Worm (Caenorhabditis elegans) whole organism, early embryonic: ENCODE data around the gene Y46C8AM.1.

Experiments
- B0310.2 ChIP-seq: sonication (generic microtip); optimal IDR thresholded peaks from 2 replicates; lab custom pipeline; 2016; ENCODE audit warnings: mild to moderate bottlenecking, missing genetic modification characterization, missing compliant biosample characterization
- F13C5.2 ChIP-seq: sonication (generic microtip); optimal IDR thresholded peaks from 2 replicates; lab custom pipeline; 2017; ENCODE audit warnings: mild to moderate bottlenecking, missing genetic modification characterization, inconsistent platforms, missing compliant biosample characterization
- aly-1 ChIP-seq: sonication (generic microtip); optimal IDR thresholded peaks from 2 replicates; lab custom pipeline; 2016; ENCODE audit warnings: missing genetic modification characterization, missing compliant biosample characterization
- ama-1 ChIP-seq: fragments of 150-350 bp; optimal IDR thresholded peaks from 2 replicates; lab custom pipeline; 2014
- ceh-13 ChIP-seq: fragments of 200-800 bp; sonication (Bioruptor generic); optimal IDR thresholded peaks from 2 replicates; lab custom pipeline; 2018; ENCODE audit warnings: mild to moderate bottlenecking, missing genetic modification characterization, missing compliant biosample characterization
- ceh-36 ChIP-seq: sonication (generic microtip); optimal IDR thresholded peaks from 2 replicates; lab custom pipeline; 2016; ENCODE audit warnings: missing genetic modification characterization, inconsistent platforms, missing compliant biosample characterization
- ets-7 ChIP-seq: sonication (generic microtip); optimal IDR thresholded peaks from 2 replicates; lab custom pipeline; 2016; ENCODE audit warnings: missing genotype, missing genetic modification characterization, missing compliant biosample characterization
- flt-1 ChIP-seq: fragments of 200-800 bp; sonication (Bioruptor generic); IDR thresholded peaks from 2 replicates; pipeline ENCODE4 v1.3.6; 2022; ENCODE audit warnings: missing genetic modification characterization, missing compliant biosample characterization
- hmbx-1 ChIP-seq: sonication (generic microtip); optimal IDR thresholded peaks from 2 replicates; lab custom pipeline; 2016; ENCODE audit warnings: mild to moderate bottlenecking, missing genetic modification characterization, missing compliant biosample characterization
- hmg-4 ChIP-seq: fragments of 200-800 bp; sonication (Bioruptor generic); optimal IDR thresholded peaks from 2 replicates; lab custom pipeline; 2018; ENCODE audit warnings: mild to moderate bottlenecking, missing genetic modification characterization, missing compliant biosample characterization
- hnd-1 ChIP-seq: sonication (generic microtip); optimal IDR thresholded peaks from 2 replicates; lab custom pipeline; 2016; ENCODE audit warnings: missing genetic modification characterization, missing compliant biosample characterization
- pes-1 ChIP-seq: fragments of 200-800 bp; sonication (Bioruptor generic); IDR thresholded peaks from 2 replicates; pipeline ENCODE4 v1.3.6; 2022; ENCODE audit warnings: missing genetic modification reagents, missing genetic modification characterization, missing compliant biosample characterization
- scrt-1 ChIP-seq: fragments of 200-800 bp; sonication (Bioruptor generic); IDR thresholded peaks from 2 replicates; pipeline ENCODE4 v1.3.6; 2022; ENCODE audit warnings: missing genetic modification characterization, missing compliant biosample characterization
- sea-1 ChIP-seq: fragments of 200-800 bp; sonication (Bioruptor generic); conservative IDR thresholded peaks from 2 replicates; pipeline ENCODE4 v1.3.6; 2022; ENCODE audit warnings: missing genetic modification characterization, missing compliant biosample characterization
- tbx-11 ChIP-seq: fragments of 200-800 bp; sonication (Bioruptor generic); IDR thresholded peaks from 2 replicates; pipeline ENCODE4 v1.3.6; 2022; ENCODE audit warnings: missing genetic modification characterization, missing compliant biosample characterization
- tbx-37 ChIP-seq: fragments of 200-800 bp; sonication (Bioruptor generic); conservative IDR thresholded peaks from 2 replicates; pipeline ENCODE4 v1.3.6; 2022; ENCODE audit warnings: missing genetic modification reagents, missing genetic modification characterization, missing compliant biosample characterization
- tra-4 ChIP-seq: sonication (generic microtip); optimal IDR thresholded peaks from 2 replicates; lab custom pipeline; 2017; ENCODE audit warnings: missing genetic modification characterization, missing compliant biosample characterization

The Y46C8AM.1 gene

ce11 chrIV:4004221-4004620, 41.5 kb downstream of the Y46C8AM.1 start:
- TF ChIP-seq scrt-1 (GFP tag; lab: Robert Waterston, UW) (no peak), aly-1 (tag; lab: Kevin White, UChicago) (no peak)

ce11 chrIV:4005166-4005565, 42.5 kb downstream of the Y46C8AM.1 start:
- no peak for TF ChIP-seq pes-1 (GFP tag; lab: Robert Waterston, UW)
- no peak for TF ChIP-seq tbx-11
- no peak for TF ChIP-seq aly-1 (tag; lab: Kevin White, UChicago)
- TF ChIP-seq flt-1 (GFP tag; lab: Robert Waterston, UW) = no peak
- no peak for TF ChIP-seq scrt-1 (GFP tag; lab: Robert Waterston, UW)
- no peak for TF ChIP-seq hnd-1 (tag; lab: Kevin White, UChicago)
- TF ChIP-seq ets-7 (tag; lab: Kevin White, UChicago) = no peak
- no peak for TF ChIP-seq sea-1 (GFP tag; lab: Robert Waterston, UW)
- no peak for TF ChIP-seq tbx-37 (GFP tag; lab: Robert Waterston, UW)
- no peak for TF ChIP-seq ama-1 (lab: Kevin White, UChicago)

- no peak for TF ChIP-seq tbx-37 (GFP tag; lab: Robert Waterston, UW)
- TF ChIP-seq B0310.2 (tag; lab: Kevin White, UChicago) = no peak
- no peak for TF ChIP-seq ama-1 (lab: Kevin White, UChicago)
- no peak for TF ChIP-seq ceh-36 (tag; lab: Kevin White, UChicago)
- TF ChIP-seq hmg-4 = no peak
- no peak for TF ChIP-seq ets-7 (tag; lab: Kevin White, UChicago)
- TF ChIP-seq flt-1 (GFP tag; lab: Robert Waterston, UW) = no peak
- no peak for TF ChIP-seq scrt-1 (GFP tag; lab: Robert Waterston, UW)
- no peak for TF ChIP-seq hnd-1 (tag; lab: Kevin White, UChicago)
- TF ChIP-seq hmbx-1 (tag; lab: Kevin White, UChicago) = no peak
- TF ChIP-seq pes-1 (GFP tag; lab: Robert Waterston, UW) = no peak
- TF ChIP-seq F13C5.2 (tag; lab: Kevin White, UChicago) = no peak
- TF ChIP-seq tbx-11 = no peak
Measured at ce11 chrIV:4007697-4008096, 45.0 kb downstream of the Y46C8AM.1 start, which contains the start of gene W02C12.2. W02C12.2 (minus strand) TSS chrIV:4007973.

ce11 chrIV:4008440-4008839, 45.8 kb downstream of the Y46C8AM.1 start:
- TF ChIP-seq flt-1 (GFP tag; lab: Robert Waterston, UW) = no peak
- no peak for TF ChIP-seq B0310.2 (tag; lab: Kevin White, UChicago)
- no peak for TF ChIP-seq tbx-37 (GFP tag; lab: Robert Waterston, UW)
- no peak for TF ChIP-seq pes-1 (GFP tag; lab: Robert Waterston, UW)
- no peak for TF ChIP-seq ama-1 (lab: Kevin White, UChicago)
- no peak for TF ChIP-seq ets-7 (tag; lab: Kevin White, UChicago)
- no peak for TF ChIP-seq ceh-13
- no peak for TF ChIP-seq sea-1 (GFP tag; lab: Robert Waterston, UW)
- no peak for TF ChIP-seq tbx-11
- no peak for TF ChIP-seq hmbx-1 (tag; lab: Kevin White, UChicago)
- no peak for TF ChIP-seq aly-1 (tag; lab: Kevin White, UChicago)

- TF ChIP-seq F13C5.2 (tag; lab: Kevin White, UChicago) (no peak), ceh-13 (no peak), scrt-1 (GFP tag; lab: Robert Waterston, UW) (no peak), ets-7 (tag; lab: Kevin White, UChicago) (no peak), ceh-36 (tag; lab: Kevin White, UChicago) (no peak), tbx-37 (GFP tag; lab: Robert Waterston, UW) (no peak), hmg-4 (no peak), sea-1 (GFP tag; lab: Robert Waterston, UW) (no peak), hnd-1 (tag; lab: Kevin White, UChicago) (no peak), tra-4 (tag; lab: Kevin White, UChicago) (no peak), aly-1 (tag; lab: Kevin White, UChicago) (no peak), ama-1 (lab: Kevin White, UChicago) (no peak), pes-1 (GFP tag; lab: Robert Waterston, UW) (no peak), hmbx-1 (tag; lab: Kevin White, UChicago) (no peak), tbx-11 (no peak), B0310.2 (tag; lab: Kevin White, UChicago) (no peak), flt-1 (GFP tag; lab: Robert Waterston, UW) (no peak)
Measured at ce11 chrIV:4009923-4010322, 47.2 kb downstream of the Y46C8AM.1 start.

ce11 chrIV:4013621-4014020, 50.9 kb downstream of the Y46C8AM.1 start:
- TF ChIP-seq aly-1 (tag; lab: Kevin White, UChicago) (no peak), tra-4 (tag; lab: Kevin White, UChicago) (no peak), ceh-13 (no peak), tbx-11 (no peak), hnd-1 (tag; lab: Kevin White, UChicago) (no peak), pes-1 (GFP tag; lab: Robert Waterston, UW) (no peak), ceh-36 (tag; lab: Kevin White, UChicago) (no peak), hmg-4 (no peak), sea-1 (GFP tag; lab: Robert Waterston, UW) (no peak), ama-1 (lab: Kevin White, UChicago) (no peak)
